Worm (Caenorhabditis elegans): Measurements from ENCODE around the gene F41C6.7.

ce11 chrX:6863032-6863431 is 22.0 kb downstream of the F41C6.7 start, which contains the start of gene nep-4:
- TF ChIP-seq ham-2 (GFP tag; optimal IDR thresholded peaks at IDR 0.05) (no peak), nhr-12 (tag; optimal IDR thresholded peaks at IDR 0.05) (no peak), ztf-11 (tag; optimal IDR thresholded peaks at IDR 0.05) (no peak), lin-13 (tag; optimal IDR thresholded peaks at IDR 0.05) (no peak), nhr-76 (tag; optimal IDR thresholded peaks at IDR 0.05) (no peak)

All from whole organism, mixed stage, embryonic.